Fruit fly (Drosophila melanogaster): ENCODE results near the gene CG14989.

Gene CG14989

dm6 chr3L:4088694-4089190, 1.4 kb downstream of the CG14989 start, which contains the start of gene Gad1:
Gad1 (minus strand) TSS chr3L:4088744.
- TF ChIP-seq ewg (GFP tag; optimal IDR thresholded peaks at IDR 0.05) (peak; percentile 93), CG1832 (GFP tag; optimal IDR thresholded peaks at IDR 0.05) (peak; percentile 56), CG7271 (tag; optimal IDR thresholded peaks at IDR 0.05) (no peak), CG12071 (GFP tag; optimal IDR thresholded peaks at IDR 0.05) (peak; percentile 61), Nf-YB (GFP tag; optimal IDR thresholded peaks at IDR 0.05) (peak; percentile 94), seq (GFP tag; IDR thresholded peaks at IDR 0.05) (peak; percentile 74; the same call in 1 of the 2 replicates), Dip2 (GFP tag; IDR thresholded peaks at IDR 0.05) (no peak), Nf-YC (tag; optimal IDR thresholded peaks at IDR 0.05) (peak; percentile 96), abd-A (tag; optimal IDR thresholded peaks at IDR 0.05) (peak; percentile 35), CG11696 (GFP tag; IDR thresholded peaks at IDR 0.05) (no peak), Hr39 (optimal IDR thresholded peaks at IDR 0.05) (no peak), Pdp1 (GFP tag; optimal IDR thresholded peaks at IDR 0.05) (peak in 1 of 2 experiments; percentile 31), CG10321 (GFP tag; IDR thresholded peaks at IDR 0.05) (peak; percentile 61)

dm6 chr3L:4092705-4093257, 5.4 kb downstream of the CG14989 start, which contains the start of gene CG14990:
CG14990 (plus strand) TSS chr3L:4093207.
- TF ChIP-seq CG14710 (tag; optimal IDR thresholded peaks at IDR 0.05), result peak; percentile 2
- TF ChIP-seq CG15601 (tag; optimal IDR thresholded peaks at IDR 0.05), result peak; percentile 23
- no peak for TF ChIP-seq CG9876 (GFP tag; optimal IDR thresholded peaks at IDR 0.05)
- peak; percentile 75 for TF ChIP-seq Med (GFP tag)
- peak; percentile 37; the same call in 1 of the 2 replicates for TF ChIP-seq CG4360 (GFP tag; IDR thresholded peaks at IDR 0.05)
- no peak for TF ChIP-seq NK7.1 (GFP tag; optimal IDR thresholded peaks at IDR 0.05)
- no peak for TF ChIP-seq pros (GFP tag; optimal IDR thresholded peaks at IDR 0.05)
- TF ChIP-seq CG7271 (tag; optimal IDR thresholded peaks at IDR 0.05), result no peak
- TF ChIP-seq CG15514 (GFP tag; optimal IDR thresholded peaks at IDR 0.05), result peak; percentile 12
- TF ChIP-seq CG6791 (GFP tag; IDR thresholded peaks at IDR 0.05; ENCODE audit: partially characterized antibody), result peak; percentile 34; the same call in 1 of the 3 replicates
- peak; percentile 99 for TF ChIP-seq E2f2 (GFP tag; IDR thresholded peaks at IDR 0.05)
- TF ChIP-seq pzg (GFP tag; optimal IDR thresholded peaks at IDR 0.05), result peak; percentile 30
- TF ChIP-seq CG8290 (GFP tag; optimal IDR thresholded peaks at IDR 0.05), result peak; percentile 46
- peak in 1 of 2 experiments; percentile 56 for TF ChIP-seq CG8290 (tag; optimal IDR thresholded peaks at IDR 0.05)
- TF ChIP-seq CG2199 (GFP tag; IDR thresholded peaks at IDR 0.05), result peak; percentile 90
- no peak for TF ChIP-seq CG16813 (GFP tag; IDR thresholded peaks at IDR 0.05; ENCODE audit: partially characterized antibody)
- TF ChIP-seq ham (GFP tag; IDR thresholded peaks at IDR 0.05), result no peak
- TF ChIP-seq Myb (GFP tag; optimal IDR thresholded peaks at IDR 0.05), result peak; percentile 95
- TF ChIP-seq Dfd (GFP tag; optimal IDR thresholded peaks at IDR 0.05), result peak in 1 of 2 experiments; percentile 87
- TF ChIP-seq nmo (GFP tag; optimal IDR thresholded peaks at IDR 0.05), result peak; percentile 38
- TF ChIP-seq knrl (GFP tag; IDR thresholded peaks at IDR 0.05; ENCODE audit: partially characterized antibody), result peak; percentile 63; the same call in 1 of the 3 replicates
- TF ChIP-seq CG31365 (tag; optimal IDR thresholded peaks at IDR 0.05), result peak; percentile 99
- no peak for TF ChIP-seq H15 (GFP tag; IDR thresholded peaks at IDR 0.05)
- peak; percentile 66; the same call in 1 of the 2 replicates for TF ChIP-seq CG42726 (GFP tag; IDR thresholded peaks at IDR 0.05; ENCODE audit: partially characterized antibody)
- no peak for TF ChIP-seq CG15696 (tag; optimal IDR thresholded peaks at IDR 0.05)
- TF ChIP-seq tap (tag; optimal IDR thresholded peaks at IDR 0.05), result peak; percentile 3
- TF ChIP-seq bbx (GFP tag; IDR thresholded peaks at IDR 0.05; ENCODE audit: partially characterized antibody), result 0 out of 2 replicates have a peak, but pooled peaks have one; percentile 31
- TF ChIP-seq Scr (GFP tag; IDR thresholded peaks at IDR 0.05; ENCODE audit: partially characterized antibody), result 0 out of 2 replicates have a peak, but pooled peaks have one; percentile 26
- 0 out of 3 replicates have a peak, but pooled peaks have one; percentile 38 for TF ChIP-seq Dbx (GFP tag; IDR thresholded peaks at IDR 0.05)
- TF ChIP-seq stwl (tag; optimal IDR thresholded peaks at IDR 0.05), result peak; percentile 90
- peak; percentile 11 for TF ChIP-seq grau (tag; optimal IDR thresholded peaks at IDR 0.05)
- peak; percentile 99 for TF ChIP-seq Dp (GFP tag; optimal IDR thresholded peaks at IDR 0.05)
- no peak for TF ChIP-seq trh (GFP tag; optimal IDR thresholded peaks at IDR 0.05)
- TF ChIP-seq CG15479 (GFP tag; optimal IDR thresholded peaks at IDR 0.05), result no peak
- 0 out of 2 replicates have a peak, but pooled peaks have one; percentile 13 for TF ChIP-seq Atf6 (GFP tag; IDR thresholded peaks at IDR 0.05)
- TF ChIP-seq CG34422 (GFP tag; IDR thresholded peaks at IDR 0.05), result no peak

All from whole organism, embryonic.